Worm (Caenorhabditis elegans): ENCODE results near the gene C23H4.8.
A peak's percentile ranks its signal among the peaks of the same experiment; 100 is the strongest.

C23H4.8 gene

DNA sequence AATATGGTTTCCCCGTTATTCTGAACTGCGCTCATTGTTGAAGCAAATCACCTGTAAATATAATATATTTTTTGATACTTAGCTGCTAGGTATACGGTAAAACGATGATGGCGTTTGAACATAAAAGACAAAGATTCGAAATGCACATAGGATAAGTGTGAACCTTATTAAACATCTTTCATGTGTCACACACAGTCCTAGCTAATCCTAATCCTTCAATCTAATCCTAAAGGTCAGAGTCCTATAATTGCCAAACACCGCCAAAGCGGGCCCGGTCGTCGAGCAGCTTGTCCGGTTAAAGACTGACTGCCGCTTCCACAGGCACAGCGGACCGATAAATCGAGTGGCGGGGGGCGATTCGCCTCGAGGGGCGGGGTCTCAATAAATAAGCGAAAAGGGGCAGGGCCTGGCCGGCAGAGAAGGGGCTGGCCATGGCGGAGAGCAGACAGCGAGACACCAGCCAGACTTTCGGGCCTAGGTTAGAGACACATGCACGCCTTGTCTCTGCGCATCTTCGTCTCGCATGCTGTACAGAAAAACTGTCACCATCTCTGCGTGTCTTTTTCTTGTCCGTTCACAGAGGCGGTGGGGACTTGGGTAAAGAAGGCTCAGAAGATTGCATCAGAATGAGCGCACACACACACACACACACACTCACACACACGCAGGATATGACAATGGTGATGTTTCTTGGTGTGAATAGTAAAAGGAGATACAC, 45.3 kb upstream of the C23H4.8 start, which contains the start of gene F57G12.1 (continued):
- peak; percentile 56 for TF ChIP-seq rbr-2 (tag; optimal IDR thresholded peaks at IDR 0.05)
- peak; percentile 52 for TF ChIP-seq nhr-48 (tag; optimal IDR thresholded peaks at IDR 0.05)
- no peak for TF ChIP-seq ceh-32 (tag; optimal IDR thresholded peaks at IDR 0.05; ENCODE audit: poor library complexity)
- TF ChIP-seq spr-1 (tag; optimal IDR thresholded peaks at IDR 0.05): no peak
- TF ChIP-seq dmd-9 (GFP tag; IDR thresholded peaks at IDR 0.05): no peak
- peak; percentile 67 for TF ChIP-seq mes-2 (tag; optimal IDR thresholded peaks at IDR 0.05; ENCODE audit: poor library complexity, severe bottlenecking)
- TF ChIP-seq Y48G9A.11 (GFP tag; IDR thresholded peaks at IDR 0.05): peak; percentile 18; the same call in 1 of the 2 replicates
- TF ChIP-seq lin-39 (tag; optimal IDR thresholded peaks at IDR 0.05): no peak
- TF ChIP-seq pqm-1 (tag; optimal IDR thresholded peaks at IDR 0.05): no peak
- no peak for TF ChIP-seq ceh-62 (tag; optimal IDR thresholded peaks at IDR 0.05)
- TF ChIP-seq hmg-1.1 (GFP tag; IDR thresholded peaks at IDR 0.05): peak; percentile 91
- peak; percentile 7 for TF ChIP-seq ceh-28 (tag; optimal IDR thresholded peaks at IDR 0.05)
- TF ChIP-seq dmd-6 (GFP tag; IDR thresholded peaks at IDR 0.05): peak; percentile 85
- no peak for TF ChIP-seq F37D6.2 (tag; optimal IDR thresholded peaks at IDR 0.05)
- TF ChIP-seq lim-7 (GFP tag; IDR thresholded peaks at IDR 0.05): no peak
- TF ChIP-seq zip-2 (tag; optimal IDR thresholded peaks at IDR 0.05): no peak
- TF ChIP-seq nhr-102 (tag; optimal IDR thresholded peaks at IDR 0.05): peak; percentile 20
- peak; percentile 75 for TF ChIP-seq nhr-11 (tag; optimal IDR thresholded peaks at IDR 0.05)
- peak; percentile 8; the same call in 1 of the 2 replicates for TF ChIP-seq Y75B8A.6 (GFP tag; IDR thresholded peaks at IDR 0.05)
- no peak for TF ChIP-seq ZK546.5 (tag; optimal IDR thresholded peaks at IDR 0.05)
- peak; percentile 46; the same call in 1 of the 2 replicates for TF ChIP-seq lin-38 (GFP tag; IDR thresholded peaks at IDR 0.05)
- peak; percentile 58 for TF ChIP-seq arid-1 (GFP tag; conservative IDR thresholded peaks at IDR 0.05)
- peak; percentile 87 for TF ChIP-seq egl-43 (GFP tag; IDR thresholded peaks at IDR 0.05)
- TF ChIP-seq tag-97 (GFP tag; IDR thresholded peaks at IDR 0.05): no peak
- TF ChIP-seq Y105C5A.15 (GFP tag; IDR thresholded peaks at IDR 0.05): no peak
- no peak for TF ChIP-seq egl-27 (tag; optimal IDR thresholded peaks at IDR 0.05)
- TF ChIP-seq unc-39 (tag; optimal IDR thresholded peaks at IDR 0.05): no peak
- no peak for TF ChIP-seq snpc-1.2 (GFP tag; IDR thresholded peaks at IDR 0.05)
- TF ChIP-seq lin-15B (tag; optimal IDR thresholded peaks at IDR 0.05): no peak
- no peak for TF ChIP-seq nhr-111 (GFP tag; optimal IDR thresholded peaks at IDR 0.05)
- no peak for TF ChIP-seq F26F4.8 (GFP tag; conservative IDR thresholded peaks at IDR 0.05)
- no peak for TF ChIP-seq daf-19 (GFP tag; conservative IDR thresholded peaks at IDR 0.05)
- TF ChIP-seq nhr-41 (GFP tag; IDR thresholded peaks at IDR 0.05): no peak
- no peak for TF ChIP-seq jun-1 (tag; optimal IDR thresholded peaks at IDR 0.05)
- TF ChIP-seq madf-9 (GFP tag; conservative IDR thresholded peaks at IDR 0.05): peak; percentile 61; the same call in 1 of the 2 replicates
- no peak for TF ChIP-seq pha-4 (GFP tag; IDR thresholded peaks at IDR 0.05)
- TF ChIP-seq pha-4 (tag; optimal IDR thresholded peaks at IDR 0.05): no peak
- TF ChIP-seq ama-1 (optimal IDR thresholded peaks at IDR 0.05): peak; percentile 92
- TF ChIP-seq zip-11 (GFP tag; IDR thresholded peaks at IDR 0.05): no peak
- peak; percentile 87 for TF ChIP-seq hlh-11 (tag; optimal IDR thresholded peaks at IDR 0.05)
- TF ChIP-seq skn-1 (tag; optimal IDR thresholded peaks at IDR 0.05): no peak
- no peak for TF ChIP-seq zfp-3 (GFP tag; conservative IDR thresholded peaks at IDR 0.05)
- peak; percentile 61 for TF ChIP-seq spr-3 (GFP tag; optimal IDR thresholded peaks at IDR 0.05)
- peak; percentile 68; the same call in 1 of the 2 replicates for TF ChIP-seq tra-1 (GFP tag; IDR thresholded peaks at IDR 0.05)
- TF ChIP-seq daf-8 (GFP tag; IDR thresholded peaks at IDR 0.05): no peak
- TF ChIP-seq lin-13 (GFP tag; optimal IDR thresholded peaks at IDR 0.05): peak; percentile 60
- TF ChIP-seq F49E8.2 (tag; optimal IDR thresholded peaks at IDR 0.05; ENCODE audit: borderline replicate concordance): no peak
- no peak for TF ChIP-seq F10B5.3 (tag; optimal IDR thresholded peaks at IDR 0.05)
- TF ChIP-seq ctbp-1 (GFP tag; IDR thresholded peaks at IDR 0.05): peak; percentile 71; the same call in 1 of the 2 replicates
- TF ChIP-seq dpl-1 (GFP tag; optimal IDR thresholded peaks at IDR 0.05): peak; percentile 11
